Worm (Caenorhabditis elegans) whole organism, L1 larva: ENCODE results near the gene lips-17.

ENCODE experiments used
- C04F5.9 ChIP-seq: sonication (generic microtip); optimal IDR thresholded peaks from 2 replicates; lab custom pipeline; 2016; ENCODE audit warnings: missing genetic modification characterization, missing compliant biosample characterization
- C34B4.2 ChIP-seq: sonication (generic microtip); optimal IDR thresholded peaks from 2 replicates; lab custom pipeline; 2017; ENCODE audit warnings: mild to moderate bottlenecking, missing genetic modification characterization, missing compliant biosample characterization
- F16B12.6 ChIP-seq: fragments of 150-350 bp; optimal IDR thresholded peaks from 2 replicates; lab custom pipeline; 2014; ENCODE audit warnings: missing biosample characterization, missing genetic modification characterization
- Y116A8C.19 ChIP-seq: sonication (generic microtip); optimal IDR thresholded peaks from 2 replicates; lab custom pipeline; 2016; ENCODE audit warnings: missing compliant biosample characterization, missing genetic modification characterization, borderline replicate concordance
- alr-1 ChIP-seq: fragments of 200-800 bp; sonication (Bioruptor generic); optimal IDR thresholded peaks from 2 replicates; lab custom pipeline; 2018; ENCODE audit warnings: borderline replicate concordance, mild to moderate bottlenecking, missing genetic modification characterization, missing compliant biosample characterization
- aly-2 ChIP-seq: fragments of 150-350 bp; optimal IDR thresholded peaks from 2 replicates; lab custom pipeline; 2014; ENCODE audit warnings: missing biosample characterization, missing genetic modification characterization
- ama-1 ChIP-seq: fragments of 150-350 bp; optimal IDR thresholded peaks from 2 replicates; lab custom pipeline; 2014
- blmp-1 ChIP-seq: fragments of 150-350 bp; optimal IDR thresholded peaks from 2 replicates; lab custom pipeline; 2014; ENCODE audit warnings: missing biosample characterization, missing genetic modification characterization
- ceh-8 ChIP-seq: fragments of 200-800 bp; sonication (Bioruptor generic); optimal IDR thresholded peaks from 2 replicates; lab custom pipeline; 2018; ENCODE audit warnings: mild to moderate bottlenecking, missing genetic modification characterization, moderate library complexity, missing compliant biosample characterization
- ceh-82 ChIP-seq, 3 experiments: fragments of 150-350 bp in 1 of 3; sonication (generic microtip) in 2 of 3; optimal IDR thresholded peaks; 2 replicates each; lab custom pipeline; 2014 to 2017; ENCODE audit warnings: missing biosample characterization in 3 of 3, missing genetic modification characterization in 3 of 3
- ceh-88 ChIP-seq: fragments of 200-800 bp; sonication (Bioruptor generic); IDR thresholded peaks from 2 replicates; pipeline ENCODE4 v1.3.6; 2022; ENCODE audit warnings: missing genetic modification characterization, missing compliant biosample characterization
- dsc-1 ChIP-seq: sonication (generic microtip); optimal IDR thresholded peaks from 2 replicates; lab custom pipeline; 2016; ENCODE audit warnings: mild to moderate bottlenecking, missing genetic modification characterization, missing compliant biosample characterization
- elt-2 ChIP-seq: sonication (generic microtip); optimal IDR thresholded peaks from 2 replicates; lab custom pipeline; 2016; ENCODE audit warnings: missing genetic modification characterization, mild to moderate bottlenecking, inconsistent platforms, missing compliant biosample characterization, missing genetic modification reagents
- elt-3 ChIP-seq, 6 experiments: fragments of 150-350 bp in 1 of 6; sonication (generic microtip); optimal IDR thresholded peaks; 2 replicates each; lab custom pipeline; 2017 to 2018; ENCODE audit warnings: missing biosample characterization in 6 of 6, missing genetic modification characterization in 6 of 6, inconsistent platforms in 1 of 6
- fkh-10 ChIP-seq: sonication (generic microtip); optimal IDR thresholded peaks from 2 replicates; lab custom pipeline; 2017; ENCODE audit warnings: missing biosample characterization, missing genetic modification reagents, missing genetic modification characterization
- fkh-4 ChIP-seq: sonication (generic microtip); optimal IDR thresholded peaks from 2 replicates; lab custom pipeline; 2016; ENCODE audit warnings: missing compliant biosample characterization, missing genetic modification characterization, borderline replicate concordance
- hpl-2 ChIP-seq: fragments of 150-350 bp; optimal IDR thresholded peaks from 2 replicates; lab custom pipeline; 2014; ENCODE audit warnings: missing biosample characterization, missing genetic modification reagents, missing genetic modification characterization
- isw-1 ChIP-seq: fragments of 200-800 bp; sonication (Bioruptor generic); IDR thresholded peaks from 2 replicates; pipeline ENCODE4 v1.3.6; 2022; ENCODE audit warnings: missing genetic modification characterization, missing compliant biosample characterization
- lin-14 ChIP-seq: fragments of 200-800 bp; sonication (Bioruptor generic); optimal IDR thresholded peaks from 2 replicates; lab custom pipeline; 2018; ENCODE audit warnings: mild to moderate bottlenecking, missing genetic modification characterization, moderate library complexity, missing compliant biosample characterization
- lin-15B ChIP-seq: fragments of 150-350 bp; sonication (generic microtip); optimal IDR thresholded peaks from 3 replicates; lab custom pipeline; 2014; ENCODE audit warnings: missing biosample characterization, missing genetic modification characterization
- lin-35 ChIP-seq, 2 experiments: fragments of 150-350 bp; optimal IDR thresholded peaks; 2 replicates each; lab custom pipeline; 2014; ENCODE audit warnings: missing biosample characterization in 2 of 2, missing genetic modification characterization in 2 of 2, missing genetic modification reagents in 2 of 2
- lin-39 ChIP-seq: fragments of 150-350 bp; optimal IDR thresholded peaks from 2 replicates; lab custom pipeline; 2014; ENCODE audit warnings: missing biosample characterization, missing genetic modification reagents, missing genetic modification characterization
- lsy-2 ChIP-seq, 2 experiments: fragments of 150-350 bp; optimal IDR thresholded peaks; 2 replicates each; lab custom pipeline; 2014; ENCODE audit warnings: missing biosample characterization in 2 of 2, missing genetic modification characterization in 2 of 2
- mab-9 ChIP-seq: fragments of 200-800 bp; sonication (Bioruptor generic); IDR thresholded peaks from 2 replicates; pipeline ENCODE4 v1.3.6; 2022; ENCODE audit warnings: missing genetic modification reagents, missing genetic modification characterization, missing compliant biosample characterization
- mdl-1 ChIP-seq, 2 experiments: fragments of 150-350 bp; optimal IDR thresholded peaks; 2 replicates each; lab custom pipeline; 2014 to 2017; ENCODE audit warnings: missing biosample characterization in 2 of 2, missing genetic modification characterization in 2 of 2, inconsistent platforms in 1 of 2
- mef-2 ChIP-seq: fragments of 150-350 bp; optimal IDR thresholded peaks from 2 replicates; lab custom pipeline; 2014; ENCODE audit warnings: missing biosample characterization, missing genetic modification characterization
- mep-1 ChIP-seq: fragments of 150-350 bp; optimal IDR thresholded peaks from 2 replicates; lab custom pipeline; 2014; ENCODE audit warnings: missing biosample characterization, missing genetic modification characterization
- nhr-12 ChIP-seq: sonication (generic microtip); optimal IDR thresholded peaks from 2 replicates; lab custom pipeline; 2017; ENCODE audit warnings: missing biosample characterization, missing genetic modification characterization
- nhr-19 ChIP-seq: fragments of 200-800 bp; sonication (Bioruptor generic); conservative IDR thresholded peaks from 2 replicates; pipeline ENCODE4 v1.3.6; 2022; ENCODE audit warnings: missing genetic modification characterization, missing compliant biosample characterization
- nhr-28 ChIP-seq: fragments of 150-350 bp; optimal IDR thresholded peaks from 2 replicates; lab custom pipeline; 2014; ENCODE audit warnings: missing biosample characterization, missing genetic modification characterization
- nhr-71 ChIP-seq: sonication (generic microtip); optimal IDR thresholded peaks from 2 replicates; lab custom pipeline; 2016; ENCODE audit warnings: mild to moderate bottlenecking, missing genetic modification characterization, moderate library complexity, missing compliant biosample characterization
- nhr-76 ChIP-seq: sonication (generic microtip); optimal IDR thresholded peaks from 2 replicates; lab custom pipeline; 2017; ENCODE audit warnings: missing biosample characterization, missing genetic modification characterization
- nhr-77 ChIP-seq: fragments of 150-350 bp; optimal IDR thresholded peaks from 2 replicates; lab custom pipeline; 2014; ENCODE audit warnings: missing biosample characterization, missing genetic modification characterization
- nhr-85 ChIP-seq: sonication (generic microtip); peaks from one replicate; lab custom pipeline; 2016; ENCODE audit warnings: missing genetic modification characterization, inconsistent platforms, missing compliant biosample characterization
- pag-3 ChIP-seq: sonication (generic microtip); optimal IDR thresholded peaks from 2 replicates; lab custom pipeline; 2017; ENCODE audit warnings: missing genetic modification characterization, mild to moderate bottlenecking, missing compliant biosample characterization, antibody characterized with exemption, borderline replicate concordance; ENCODE audit not compliant: insufficient read depth
- pax-3 ChIP-seq: fragments of 200-800 bp; sonication (Bioruptor generic); optimal IDR thresholded peaks from 2 replicates; lab custom pipeline; 2018; ENCODE audit warnings: mild to moderate bottlenecking, missing genetic modification characterization, moderate library complexity, missing compliant biosample characterization
- pqm-1 ChIP-seq: sonication (generic microtip); optimal IDR thresholded peaks from 3 replicates; lab custom pipeline; 2017; ENCODE audit warnings: missing biosample characterization, missing genetic modification characterization
- sptf-1 ChIP-seq: fragments of 150-350 bp; optimal IDR thresholded peaks from 2 replicates; lab custom pipeline; 2014; ENCODE audit warnings: missing biosample characterization, missing genetic modification characterization
- unc-30 ChIP-seq: sonication (generic microtip); optimal IDR thresholded peaks from 2 replicates; lab custom pipeline; 2017; ENCODE audit warnings: missing biosample characterization, missing genetic modification characterization
- unc-98 ChIP-seq: fragments of 200-800 bp; sonication (Bioruptor generic); IDR thresholded peaks from 2 replicates; pipeline ENCODE4 v1.3.6; 2022; ENCODE audit warnings: missing genetic modification characterization, missing compliant biosample characterization
- xbp-1 ChIP-seq: sonication (generic microtip); optimal IDR thresholded peaks from 2 replicates; lab custom pipeline; 2016; ENCODE audit warnings: missing genetic modification characterization, missing compliant biosample characterization
- zag-1 ChIP-seq: fragments of 150-350 bp; optimal IDR thresholded peaks from 2 replicates; lab custom pipeline; 2014; ENCODE audit warnings: missing biosample characterization, missing genetic modification characterization
- zip-4 ChIP-seq: fragments of 200-800 bp; sonication (Bioruptor generic); optimal IDR thresholded peaks from 2 replicates; lab custom pipeline; 2018; ENCODE audit warnings: mild to moderate bottlenecking, missing genetic modification characterization, moderate library complexity, missing compliant biosample characterization

The lips-17 gene

ce11 chrII:7631677-7632210, 23.7 kb downstream of the lips-17 start:
- TF ChIP-seq pax-3, result no peak
- no peak for TF ChIP-seq alr-1 (tag; lab: Kevin White, UChicago)
- TF ChIP-seq Y116A8C.19 (tag; lab: Kevin White, UChicago), result no peak
- TF ChIP-seq nhr-12 (tag; lab: Kevin White, UChicago), result no peak
- no peak for TF ChIP-seq ceh-88 (GFP tag; lab: Robert Waterston, UW)
- TF ChIP-seq fkh-10, result peak; percentile 85
- TF ChIP-seq blmp-1 (tag; lab: Kevin White, UChicago), result peak; percentile 61
- TF ChIP-seq lin-14 (GFP tag; lab: Kevin White, UChicago), result peak; percentile 60
- no peak for TF ChIP-seq zag-1
- peak in 1 of 2 experiments; percentile 87 for TF ChIP-seq lsy-2 (tag; optimal IDR thresholded peaks at IDR 0.05; lab: Kevin White, UChicago)
- no peak for TF ChIP-seq nhr-71 (tag; lab: Kevin White, UChicago)
- TF ChIP-seq mdl-1 (tag; optimal IDR thresholded peaks at IDR 0.05; lab: Kevin White, UChicago), result no peak
- no peak for TF ChIP-seq fkh-4 (tag; lab: Kevin White, UChicago)
- TF ChIP-seq lin-35 (GFP tag; optimal IDR thresholded peaks at IDR 0.05; lab: Kevin White, UChicago), result peak in 1 of 2 experiments; percentile 19
- no peak for TF ChIP-seq lin-39 (tag; lab: Kevin White, UChicago)
- no peak for TF ChIP-seq C34B4.2 (tag; lab: Kevin White, UChicago)
- TF ChIP-seq elt-3 (tag; optimal IDR thresholded peaks at IDR 0.05; lab: Kevin White, UChicago), result peak in 2 of 6 experiments; percentile 26 to 33

ce11 chrII:7635296-7635695, 27.2 kb downstream of the lips-17 start:
- TF ChIP-seq lin-35 (GFP tag; optimal IDR thresholded peaks at IDR 0.05; lab: Kevin White, UChicago) (peak in 1 of 2 experiments; percentile 4), pqm-1 (no peak), lin-14 (GFP tag; lab: Kevin White, UChicago) (peak; percentile 4)

ce11 chrII:7636941-7637340, 28.9 kb downstream of the lips-17 start:
- TF ChIP-seq zip-4 (no peak), dsc-1 (tag; lab: Kevin White, UChicago) (peak; percentile 61)

ce11 chrII:7639036-7639435, 31.0 kb downstream of the lips-17 start:
- no peak for TF ChIP-seq isw-1
- TF ChIP-seq lin-39 (tag; lab: Kevin White, UChicago), result no peak
- no peak for TF ChIP-seq nhr-76
- no peak for TF ChIP-seq xbp-1 (tag; lab: Kevin White, UChicago)
- TF ChIP-seq elt-2, result peak; percentile 40
- no peak for TF ChIP-seq lin-35 (GFP tag; optimal IDR thresholded peaks at IDR 0.05; lab: Kevin White, UChicago)
- TF ChIP-seq unc-30 (tag; lab: Kevin White, UChicago), result no peak

- TF ChIP-seq hpl-2 (GFP tag; lab: Kevin White, UChicago) (no peak), F16B12.6 (tag; lab: Kevin White, UChicago) (no peak), mdl-1 (tag; optimal IDR thresholded peaks at IDR 0.05; lab: Kevin White, UChicago) (no peak), nhr-12 (tag; lab: Kevin White, UChicago) (no peak), C04F5.9 (tag; lab: Kevin White, UChicago) (no peak), nhr-28 (tag; lab: Kevin White, UChicago) (no peak), mef-2 (tag; lab: Kevin White, UChicago) (no peak), fkh-4 (tag; lab: Kevin White, UChicago) (no peak), nhr-77 (no peak), zag-1 (no peak), unc-98 (no peak), aly-2 (no peak), sptf-1 (tag; lab: Kevin White, UChicago) (no peak), pag-3 (no peak), ceh-82 (tag; optimal IDR thresholded peaks at IDR 0.05; lab: Kevin White, UChicago) (no peak), xbp-1 (tag; lab: Kevin White, UChicago) (no peak), ama-1 (lab: Kevin White, UChicago) (no peak), lin-15B (tag; lab: Kevin White, UChicago) (no peak), fkh-10 (no peak), mep-1 (tag; lab: Kevin White, UChicago) (peak; percentile 18), nhr-76 (no peak), ceh-8 (GFP tag; lab: Kevin White, UChicago) (no peak), nhr-19 (GFP tag; lab: Robert Waterston, UW) (no peak; the same call in 1 of the 2 replicates), mab-9 (GFP tag; lab: Robert Waterston, UW) (no peak), dsc-1 (tag; lab: Kevin White, UChicago) (peak; percentile 38), nhr-85 (tag; lab: Kevin White, UChicago) (no peak)
Observed at ce11 chrII:7640161-7640841, 32.2 kb downstream of the lips-17 start.
